Worm (Caenorhabditis elegans) whole organism, L2 larva: ENCODE measurements around the gene sma-10.

ENCODE experiments used
- aly-2 ChIP-seq: fragments of 150-350 bp; optimal IDR thresholded peaks from 2 replicates; lab custom pipeline; 2014; ENCODE audit warnings: missing biosample characterization, missing genetic modification characterization
- ceh-16 ChIP-seq: fragments of 150-350 bp; optimal IDR thresholded peaks from 2 replicates; lab custom pipeline; 2014; ENCODE audit warnings: missing biosample characterization, missing genetic modification characterization
- ceh-82 ChIP-seq: fragments of 150-350 bp; optimal IDR thresholded peaks from 2 replicates; lab custom pipeline; 2014; ENCODE audit warnings: missing biosample characterization, missing genetic modification characterization
- elt-1 ChIP-seq: fragments of 150-350 bp; optimal IDR thresholded peaks from 2 replicates; lab custom pipeline; 2014; ENCODE audit warnings: missing biosample characterization, missing genetic modification characterization
- mbf-1 ChIP-seq: sonication (generic microtip); optimal IDR thresholded peaks from 2 replicates; lab custom pipeline; 2017; ENCODE audit warnings: missing biosample characterization, missing genetic modification characterization
- mdl-1 ChIP-seq, 2 experiments: fragments of 150-350 bp in 1 of 2; sonication (generic microtip) in 1 of 2; optimal IDR thresholded peaks; 2 replicates each; lab custom pipeline; 2017; ENCODE audit warnings: missing biosample characterization in 2 of 2, missing genetic modification characterization in 2 of 2
- nhr-10 ChIP-seq: sonication (generic microtip); optimal IDR thresholded peaks from 2 replicates; lab custom pipeline; 2017; ENCODE audit warnings: missing biosample characterization, missing genetic modification characterization
- nhr-11 ChIP-seq: fragments of 150-350 bp; optimal IDR thresholded peaks from 2 replicates; lab custom pipeline; 2014; ENCODE audit warnings: missing biosample characterization, missing genetic modification characterization
- unc-39 ChIP-seq: fragments of 150-350 bp; optimal IDR thresholded peaks from 2 replicates; lab custom pipeline; 2014; ENCODE audit warnings: missing biosample characterization, missing genetic modification characterization
- ztf-11 ChIP-seq: sonication (generic microtip); optimal IDR thresholded peaks from 2 replicates; lab custom pipeline; 2017; ENCODE audit warnings: missing biosample characterization, missing genetic modification characterization
- ztf-4 ChIP-seq: fragments of 150-350 bp; optimal IDR thresholded peaks from 2 replicates; lab custom pipeline; 2014; ENCODE audit warnings: missing biosample characterization, missing genetic modification characterization

DNA sequence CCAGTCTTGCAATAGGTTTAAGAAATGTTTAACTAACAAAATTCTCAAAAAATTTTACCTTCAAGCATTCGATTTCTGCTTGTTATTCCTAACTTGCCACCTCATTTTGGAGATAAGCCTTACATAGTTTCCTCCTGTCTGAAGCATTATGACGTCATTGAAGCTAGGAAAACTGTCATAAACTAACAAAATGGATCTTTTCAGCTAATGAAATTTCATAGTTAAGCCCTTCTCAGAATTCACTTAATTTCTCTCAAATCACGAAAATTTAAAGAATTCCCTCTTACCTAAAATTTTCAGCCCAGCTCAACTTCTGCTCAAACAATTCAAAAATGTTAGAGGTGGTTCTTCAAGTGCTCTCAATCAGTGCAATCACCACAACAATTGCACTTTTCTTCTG lies 33.0 kb downstream of the sma-10 start, which contains the start of gene swt-1:
- TF ChIP-seq nhr-10 (tag; lab: Kevin White, UChicago) (no peak), mdl-1 (tag; optimal IDR thresholded peaks at IDR 0.05; lab: Kevin White, UChicago) (no peak), elt-1 (no peak), ztf-11 (tag; lab: Kevin White, UChicago) (no peak), nhr-11 (tag; lab: Kevin White, UChicago) (no peak), ceh-16 (tag; lab: Kevin White, UChicago) (no peak), aly-2 (tag; lab: Kevin White, UChicago) (no peak), ztf-4 (tag; lab: Kevin White, UChicago) (no peak), unc-39 (tag; lab: Kevin White, UChicago) (no peak), mbf-1 (tag; lab: Kevin White, UChicago) (no peak), ceh-82 (no peak)
